Worm (Caenorhabditis elegans) whole organism, L3 larva: ENCODE data around the gene sulp-3.

Experiments
- R02D3.7 ChIP-seq: fragments of 150-350 bp; optimal IDR thresholded peaks from 2 replicates; lab custom pipeline; 2014; ENCODE audit warnings: missing biosample characterization, missing genetic modification characterization
- ZK546.5 ChIP-seq: sonication (generic microtip); optimal IDR thresholded peaks from 2 replicates; lab custom pipeline; 2017; ENCODE audit warnings: missing biosample characterization, missing genetic modification characterization
- ceh-16 ChIP-seq: sonication (generic microtip); optimal IDR thresholded peaks from 2 replicates; lab custom pipeline; 2017; ENCODE audit warnings: missing biosample characterization, missing genetic modification characterization
- ceh-28 ChIP-seq: fragments of 150-350 bp; optimal IDR thresholded peaks from 2 replicates; lab custom pipeline; 2014; ENCODE audit warnings: missing biosample characterization, missing genetic modification reagents, missing genetic modification characterization
- ceh-9 ChIP-seq: sonication (generic microtip); optimal IDR thresholded peaks from 2 replicates; lab custom pipeline; 2018; ENCODE audit warnings: missing biosample characterization, missing genetic modification characterization
- daf-12 ChIP-seq: fragments of 150-350 bp; optimal IDR thresholded peaks from 2 replicates; lab custom pipeline; 2014; ENCODE audit warnings: missing biosample characterization, missing genetic modification reagents, missing genetic modification characterization
- egl-27 ChIP-seq: sonication (generic microtip); optimal IDR thresholded peaks from 4 replicates; lab custom pipeline; 2017; ENCODE audit warnings: missing biosample characterization, missing genetic modification reagents, missing genetic modification characterization
- egl-5 ChIP-seq: fragments of 150-350 bp; optimal IDR thresholded peaks from 2 replicates; lab custom pipeline; 2017; ENCODE audit warnings: missing biosample characterization, missing genetic modification reagents, missing genetic modification characterization, inconsistent platforms
- elt-1 ChIP-seq: fragments of 150-350 bp; optimal IDR thresholded peaks from 2 replicates; lab custom pipeline; 2014; ENCODE audit warnings: missing biosample characterization, missing genetic modification characterization
- elt-2 ChIP-seq: sonication (generic microtip); optimal IDR thresholded peaks from 2 replicates; lab custom pipeline; 2016; ENCODE audit warnings: missing genetic modification reagents, mild to moderate bottlenecking, missing genetic modification characterization, missing compliant biosample characterization
- elt-3 ChIP-seq, 3 experiments: fragments of 150-350 bp in 1 of 3; sonication (generic microtip) in 2 of 3; optimal IDR thresholded peaks; 2 replicates in 2 of 3; 4 replicates in 1 of 3; lab custom pipeline; 2014 to 2017; ENCODE audit warnings: missing biosample characterization in 3 of 3, missing genetic modification characterization in 3 of 3
- eor-1 ChIP-seq, 2 experiments: fragments of 150-350 bp; optimal IDR thresholded peaks; 2 replicates each; lab custom pipeline; 2014 to 2018; ENCODE audit warnings: missing biosample characterization in 2 of 2, missing genetic modification characterization in 2 of 2
- fkh-2 ChIP-seq: fragments of 150-350 bp; optimal IDR thresholded peaks from 2 replicates; lab custom pipeline; 2014; ENCODE audit warnings: missing biosample characterization, missing genetic modification reagents, missing genetic modification characterization
- fos-1 ChIP-seq: fragments of 150-350 bp; optimal IDR thresholded peaks from 2 replicates; lab custom pipeline; 2014; ENCODE audit warnings: missing biosample characterization, missing genetic modification characterization
- hmg-11 ChIP-seq: sonication (generic microtip); optimal IDR thresholded peaks from 2 replicates; lab custom pipeline; 2016; ENCODE audit warnings: missing genetic modification characterization, missing compliant biosample characterization
- jun-1 ChIP-seq: fragments of 150-350 bp; optimal IDR thresholded peaks from 2 replicates; lab custom pipeline; 2014; ENCODE audit warnings: missing biosample characterization, missing genetic modification reagents, missing genetic modification characterization
- lin-15B ChIP-seq: fragments of 150-350 bp; optimal IDR thresholded peaks from 2 replicates; lab custom pipeline; 2014; ENCODE audit warnings: missing biosample characterization, missing genetic modification characterization
- lsy-12 ChIP-seq: sonication (generic microtip); optimal IDR thresholded peaks from 2 replicates; lab custom pipeline; 2016; ENCODE audit warnings: mild to moderate bottlenecking, missing genetic modification characterization, missing compliant biosample characterization
- mml-1 ChIP-seq: fragments of 150-350 bp; sonication (generic microtip); optimal IDR thresholded peaks from 3 replicates; lab custom pipeline; 2014; ENCODE audit warnings: missing biosample characterization, missing genetic modification characterization
- nfya-1 ChIP-seq: sonication (generic microtip); optimal IDR thresholded peaks from 2 replicates; lab custom pipeline; 2017; ENCODE audit warnings: missing genetic modification characterization, mild to moderate bottlenecking, missing compliant biosample characterization, antibody characterized with exemption, moderate library complexity; ENCODE audit not compliant: insufficient read depth
- nhr-11 ChIP-seq: fragments of 150-350 bp; optimal IDR thresholded peaks from 2 replicates; lab custom pipeline; 2014; ENCODE audit warnings: missing biosample characterization, missing genetic modification characterization
- nhr-23 ChIP-seq: fragments of 150-350 bp; optimal IDR thresholded peaks from 2 replicates; lab custom pipeline; 2014; ENCODE audit warnings: missing biosample characterization, missing genetic modification reagents, missing genetic modification characterization
- nhr-25 ChIP-seq: sonication (generic microtip); optimal IDR thresholded peaks from 2 replicates; lab custom pipeline; 2017; ENCODE audit warnings: missing biosample characterization, missing genetic modification characterization
- nhr-28 ChIP-seq: fragments of 150-350 bp; optimal IDR thresholded peaks from 2 replicates; lab custom pipeline; 2014; ENCODE audit warnings: missing biosample characterization, missing genetic modification characterization
- nhr-43 ChIP-seq: sonication (generic microtip); optimal IDR thresholded peaks from 2 replicates; lab custom pipeline; 2016; ENCODE audit warnings: mild to moderate bottlenecking, missing genetic modification characterization, missing compliant biosample characterization; ENCODE audit not compliant: poor library complexity, severe bottlenecking
- nhr-67 ChIP-seq: fragments of 150-350 bp; optimal IDR thresholded peaks from 2 replicates; lab custom pipeline; 2014; ENCODE audit warnings: missing biosample characterization, missing genetic modification characterization
- pha-4 ChIP-seq: fragments of 150-350 bp; optimal IDR thresholded peaks from 2 replicates; lab custom pipeline; 2014; ENCODE audit warnings: missing biosample characterization, missing genetic modification reagents, missing genetic modification characterization
- sea-2 ChIP-seq: fragments of 150-350 bp; sonication (generic microtip); optimal IDR thresholded peaks from 4 replicates; lab custom pipeline; 2014; ENCODE audit warnings: missing biosample characterization, missing genetic modification reagents, missing genetic modification characterization
- snpc-4 ChIP-seq: fragments of 150-350 bp; optimal IDR thresholded peaks from 2 replicates; lab custom pipeline; 2014; ENCODE audit warnings: missing biosample characterization, missing genetic modification characterization
- unc-39 ChIP-seq: sonication (generic microtip); optimal IDR thresholded peaks from 4 replicates; lab custom pipeline; 2017; ENCODE audit warnings: missing biosample characterization, missing genetic modification characterization
- unc-62 ChIP-seq: fragments of 150-350 bp; sonication (generic microtip); optimal IDR thresholded peaks from 4 replicates; lab custom pipeline; 2014; ENCODE audit warnings: missing biosample characterization, missing genetic modification reagents, missing genetic modification characterization
- ztf-11 ChIP-seq: fragments of 150-350 bp; optimal IDR thresholded peaks from 2 replicates; lab custom pipeline; 2014; ENCODE audit warnings: missing biosample characterization, missing genetic modification characterization
- ztf-4 ChIP-seq: fragments of 150-350 bp; optimal IDR thresholded peaks from 2 replicates; lab custom pipeline; 2014; ENCODE audit warnings: missing biosample characterization, missing genetic modification characterization

The sulp-3 gene

ce11 chrX:8422020-8422419 is 13.9 kb upstream of the sulp-3 start, which contains the start of gene tag-123 (continued):
- TF ChIP-seq nhr-25 (tag; lab: Kevin White, UChicago) (peak; percentile 28), jun-1 (tag; lab: Kevin White, UChicago) (no peak), unc-39 (tag; lab: Kevin White, UChicago) (no peak), ztf-4 (tag; lab: Kevin White, UChicago) (no peak), nhr-28 (no peak), fkh-2 (no peak), ceh-9 (tag; lab: Kevin White, UChicago) (no peak), nhr-43 (tag; lab: Kevin White, UChicago) (no peak), elt-3 (tag; optimal IDR thresholded peaks at IDR 0.05; lab: Kevin White, UChicago) (no peak), egl-27 (tag; lab: Kevin White, UChicago) (no peak), ZK546.5 (tag; lab: Kevin White, UChicago) (no peak), fos-1 (tag; lab: Kevin White, UChicago) (no peak), ztf-11 (tag; lab: Kevin White, UChicago) (no peak)

ce11 chrX:8421594-8421993 is 13.4 kb upstream of the sulp-3 start:
- TF ChIP-seq pha-4, result no peak
- no peak for TF ChIP-seq nhr-43 (tag; lab: Kevin White, UChicago)
- no peak for TF ChIP-seq lin-15B
- no peak for TF ChIP-seq lsy-12 (tag; lab: Kevin White, UChicago)
- no peak for TF ChIP-seq eor-1 (tag; optimal IDR thresholded peaks at IDR 0.05; lab: Kevin White, UChicago)
- no peak for TF ChIP-seq egl-5 (tag; lab: Kevin White, UChicago)
- TF ChIP-seq daf-12, result no peak
- no peak for TF ChIP-seq ceh-16 (tag; lab: Kevin White, UChicago)
- TF ChIP-seq unc-39 (tag; lab: Kevin White, UChicago), result no peak
- TF ChIP-seq nhr-25 (tag; lab: Kevin White, UChicago), result no peak
- no peak for TF ChIP-seq nhr-28

- no peak for TF ChIP-seq elt-3 (tag; optimal IDR thresholded peaks at IDR 0.05; lab: Kevin White, UChicago)
- peak; percentile 1 for TF ChIP-seq nhr-23 (tag; lab: Kevin White, UChicago)
- TF ChIP-seq mml-1 (tag; lab: Kevin White, UChicago), result no peak
- no peak for TF ChIP-seq egl-5 (tag; lab: Kevin White, UChicago)
- TF ChIP-seq nhr-11 (tag; lab: Kevin White, UChicago), result no peak
- peak; percentile 28 for TF ChIP-seq elt-2 (tag; lab: Kevin White, UChicago)
- TF ChIP-seq ztf-11 (tag; lab: Kevin White, UChicago), result no peak
- peak; percentile 52 for TF ChIP-seq elt-1 (tag; lab: Kevin White, UChicago)
- no peak for TF ChIP-seq R02D3.7 (tag; lab: Kevin White, UChicago)
- TF ChIP-seq lin-15B, result no peak
- no peak for TF ChIP-seq nhr-67 (tag; lab: Kevin White, UChicago)
- TF ChIP-seq ZK546.5 (tag; lab: Kevin White, UChicago), result no peak
- TF ChIP-seq pha-4, result peak; percentile 6
- no peak for TF ChIP-seq nhr-43 (tag; lab: Kevin White, UChicago)
- TF ChIP-seq sea-2 (GFP tag; lab: Kevin White, UChicago), result no peak
- no peak for TF ChIP-seq ceh-28 (tag; lab: Kevin White, UChicago)
- TF ChIP-seq, all 47 proteins: peak for 4
These were observed 11.1 kb upstream of the sulp-3 start for ce11 chrX:8419252-8419651.

- TF ChIP-seq hmg-11 (tag; lab: Kevin White, UChicago), result no peak
- no peak for TF ChIP-seq nfya-1 (tag; lab: Kevin White, UChicago)
- TF ChIP-seq snpc-4 (tag; lab: Kevin White, UChicago), result no peak
- no peak for TF ChIP-seq unc-62 (GFP tag; lab: Kevin White, UChicago)
- no peak for TF ChIP-seq egl-5 (tag; lab: Kevin White, UChicago)
- TF ChIP-seq nhr-43 (tag; lab: Kevin White, UChicago), result peak; percentile 70
- no peak for TF ChIP-seq R02D3.7 (tag; lab: Kevin White, UChicago)
- TF ChIP-seq ztf-4 (tag; lab: Kevin White, UChicago), result no peak
- peak; percentile 92 for TF ChIP-seq nhr-23 (tag; lab: Kevin White, UChicago)
- no peak for TF ChIP-seq ceh-9 (tag; lab: Kevin White, UChicago)
- TF ChIP-seq nhr-11 (tag; lab: Kevin White, UChicago), result no peak
- TF ChIP-seq ceh-28 (tag; lab: Kevin White, UChicago), result no peak
These were observed 10.2 kb upstream of the sulp-3 start, which contains the start of gene spp-13 for ce11 chrX:8418382-8418781. Gene spp-13, minus strand, starts transcription at chrX:8418524.
